Fruit fly (Drosophila melanogaster): ENCODE results near the gene Spase22-23.

- TF ChIP-seq CTCF (optimal IDR thresholded peaks at IDR 0.05) (no peak), CG8478 (optimal IDR thresholded peaks at IDR 0.05) (no peak)
These were observed 38.5 kb upstream of the Spase22-23 start for dm6 chr3R:24268293-24268692.
